Worm (Caenorhabditis elegans) whole organism, L3 larva: ENCODE results near the gene Y75B7AR.1.
A peak's percentile ranks its signal among the peaks of the same experiment; 100 is the strongest.

Experiments used
- R02D3.7 ChIP-seq: fragments of 150-350 bp; optimal IDR thresholded peaks from 2 replicates; lab custom pipeline; 2014; ENCODE audit warnings: missing biosample characterization, missing genetic modification characterization
- aly-2 ChIP-seq: fragments of 150-350 bp; optimal IDR thresholded peaks from 2 replicates; lab custom pipeline; 2014; ENCODE audit warnings: missing biosample characterization, missing genetic modification characterization
- ceh-16 ChIP-seq: sonication (generic microtip); optimal IDR thresholded peaks from 2 replicates; lab custom pipeline; 2017; ENCODE audit warnings: missing biosample characterization, missing genetic modification characterization
- ceh-28 ChIP-seq: fragments of 150-350 bp; optimal IDR thresholded peaks from 2 replicates; lab custom pipeline; 2014; ENCODE audit warnings: missing biosample characterization, missing genetic modification reagents, missing genetic modification characterization
- ceh-82 ChIP-seq: fragments of 150-350 bp; optimal IDR thresholded peaks from 2 replicates; lab custom pipeline; 2014; ENCODE audit warnings: missing biosample characterization, missing genetic modification characterization
- egl-5 ChIP-seq: fragments of 150-350 bp; optimal IDR thresholded peaks from 2 replicates; lab custom pipeline; 2017; ENCODE audit warnings: missing biosample characterization, missing genetic modification reagents, missing genetic modification characterization, inconsistent platforms
- elt-2 ChIP-seq: sonication (generic microtip); optimal IDR thresholded peaks from 2 replicates; lab custom pipeline; 2016; ENCODE audit warnings: missing genetic modification reagents, mild to moderate bottlenecking, missing genetic modification characterization, missing compliant biosample characterization
- elt-3 ChIP-seq, 3 experiments: fragments of 150-350 bp in 1 of 3; sonication (generic microtip) in 2 of 3; optimal IDR thresholded peaks; 2 replicates in 2 of 3; 4 replicates in 1 of 3; lab custom pipeline; 2014 to 2017; ENCODE audit warnings: missing biosample characterization in 3 of 3, missing genetic modification characterization in 3 of 3
- fkh-10 ChIP-seq: sonication (generic microtip); optimal IDR thresholded peaks from 2 replicates; lab custom pipeline; 2017; ENCODE audit warnings: missing biosample characterization, missing genetic modification reagents, missing genetic modification characterization
- fkh-2 ChIP-seq: fragments of 150-350 bp; optimal IDR thresholded peaks from 2 replicates; lab custom pipeline; 2014; ENCODE audit warnings: missing biosample characterization, missing genetic modification reagents, missing genetic modification characterization
- fos-1 ChIP-seq: fragments of 150-350 bp; optimal IDR thresholded peaks from 2 replicates; lab custom pipeline; 2014; ENCODE audit warnings: missing biosample characterization, missing genetic modification characterization
- hmg-11 ChIP-seq: sonication (generic microtip); optimal IDR thresholded peaks from 2 replicates; lab custom pipeline; 2016; ENCODE audit warnings: missing genetic modification characterization, missing compliant biosample characterization
- jun-1 ChIP-seq: fragments of 150-350 bp; optimal IDR thresholded peaks from 2 replicates; lab custom pipeline; 2014; ENCODE audit warnings: missing biosample characterization, missing genetic modification reagents, missing genetic modification characterization
- lin-15B ChIP-seq: fragments of 150-350 bp; optimal IDR thresholded peaks from 2 replicates; lab custom pipeline; 2014; ENCODE audit warnings: missing biosample characterization, missing genetic modification characterization
- lin-39 ChIP-seq: fragments of 150-350 bp; optimal IDR thresholded peaks from 2 replicates; lab custom pipeline; 2018; ENCODE audit warnings: missing biosample characterization, missing genetic modification reagents, missing genetic modification characterization
- lsy-12 ChIP-seq: sonication (generic microtip); optimal IDR thresholded peaks from 2 replicates; lab custom pipeline; 2016; ENCODE audit warnings: mild to moderate bottlenecking, missing genetic modification characterization, missing compliant biosample characterization
- mdl-1 ChIP-seq: fragments of 150-350 bp; optimal IDR thresholded peaks from 2 replicates; lab custom pipeline; 2014; ENCODE audit warnings: missing biosample characterization, missing genetic modification characterization
- mml-1 ChIP-seq: fragments of 150-350 bp; sonication (generic microtip); optimal IDR thresholded peaks from 3 replicates; lab custom pipeline; 2014; ENCODE audit warnings: missing biosample characterization, missing genetic modification characterization
- nhr-11 ChIP-seq: fragments of 150-350 bp; optimal IDR thresholded peaks from 2 replicates; lab custom pipeline; 2014; ENCODE audit warnings: missing biosample characterization, missing genetic modification characterization
- nhr-12 ChIP-seq: fragments of 150-350 bp; optimal IDR thresholded peaks from 2 replicates; lab custom pipeline; 2014; ENCODE audit warnings: missing biosample characterization, missing genetic modification characterization
- nhr-23 ChIP-seq: fragments of 150-350 bp; optimal IDR thresholded peaks from 2 replicates; lab custom pipeline; 2014; ENCODE audit warnings: missing biosample characterization, missing genetic modification reagents, missing genetic modification characterization
- nhr-237 ChIP-seq: fragments of 150-350 bp; optimal IDR thresholded peaks from 2 replicates; lab custom pipeline; 2014; ENCODE audit warnings: missing biosample characterization, missing genetic modification characterization
- nhr-25 ChIP-seq: sonication (generic microtip); optimal IDR thresholded peaks from 2 replicates; lab custom pipeline; 2017; ENCODE audit warnings: missing biosample characterization, missing genetic modification characterization
- nhr-43 ChIP-seq: sonication (generic microtip); optimal IDR thresholded peaks from 2 replicates; lab custom pipeline; 2016; ENCODE audit warnings: mild to moderate bottlenecking, missing genetic modification characterization, missing compliant biosample characterization; ENCODE audit not compliant: poor library complexity, severe bottlenecking
- nhr-67 ChIP-seq: fragments of 150-350 bp; optimal IDR thresholded peaks from 2 replicates; lab custom pipeline; 2014; ENCODE audit warnings: missing biosample characterization, missing genetic modification characterization
- nhr-76 ChIP-seq: fragments of 150-350 bp; sonication (generic microtip); optimal IDR thresholded peaks from 5 replicates; lab custom pipeline; 2014; ENCODE audit warnings: missing biosample characterization, missing genetic modification characterization
- nhr-77 ChIP-seq: fragments of 150-350 bp; optimal IDR thresholded peaks from 2 replicates; lab custom pipeline; 2014; ENCODE audit warnings: missing biosample characterization, missing genetic modification characterization
- pha-4 ChIP-seq: fragments of 150-350 bp; optimal IDR thresholded peaks from 2 replicates; lab custom pipeline; 2014; ENCODE audit warnings: missing biosample characterization, missing genetic modification reagents, missing genetic modification characterization
- pqm-1 ChIP-seq: fragments of 150-350 bp; optimal IDR thresholded peaks from 2 replicates; lab custom pipeline; 2017; ENCODE audit warnings: missing biosample characterization, missing genetic modification characterization, inconsistent platforms
- skn-1 ChIP-seq: fragments of 150-350 bp; optimal IDR thresholded peaks from 2 replicates; lab custom pipeline; 2014; ENCODE audit warnings: missing biosample characterization, missing genetic modification characterization
- snpc-4 ChIP-seq: fragments of 150-350 bp; optimal IDR thresholded peaks from 2 replicates; lab custom pipeline; 2014; ENCODE audit warnings: missing biosample characterization, missing genetic modification characterization
- tbx-2 ChIP-seq: sonication (generic microtip); optimal IDR thresholded peaks from 2 replicates; lab custom pipeline; 2016; ENCODE audit warnings: mild to moderate bottlenecking, missing genetic modification characterization, missing compliant biosample characterization
- unc-39 ChIP-seq: sonication (generic microtip); optimal IDR thresholded peaks from 4 replicates; lab custom pipeline; 2017; ENCODE audit warnings: missing biosample characterization, missing genetic modification characterization
- unc-62 ChIP-seq: fragments of 150-350 bp; sonication (generic microtip); optimal IDR thresholded peaks from 4 replicates; lab custom pipeline; 2014; ENCODE audit warnings: missing biosample characterization, missing genetic modification reagents, missing genetic modification characterization
- zag-1 ChIP-seq: fragments of 150-350 bp; optimal IDR thresholded peaks from 2 replicates; lab custom pipeline; 2014; ENCODE audit warnings: missing biosample characterization, missing genetic modification characterization

Y75B7AR.1 gene

DNA sequence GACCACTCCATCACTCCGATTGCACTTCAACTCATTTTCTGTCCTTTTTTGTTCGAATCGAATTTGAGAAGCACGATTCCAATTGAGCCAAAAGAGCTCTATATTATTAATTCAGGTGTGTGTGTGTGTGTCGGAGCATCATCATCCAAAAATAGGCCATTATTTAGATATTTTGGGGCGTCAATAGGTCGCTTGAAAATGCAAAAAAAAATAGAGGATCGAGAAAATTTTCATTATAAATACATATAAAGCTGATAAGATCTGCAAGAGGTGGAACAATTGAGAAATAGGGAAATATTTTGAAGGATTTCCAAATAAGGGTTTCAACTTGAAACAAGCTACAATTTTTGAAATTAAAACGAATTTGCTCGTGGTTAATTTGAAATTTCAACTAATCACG lies at the start of gene Y75B7AR.1:
TSS of gene Y75B7AR.1 (minus strand) at position 101 of the 400 bp plus-strand sequence.
- no peak for TF ChIP-seq nhr-11 (tag; lab: Kevin White, UChicago)
- TF ChIP-seq ceh-82 (tag; lab: Kevin White, UChicago) = no peak

DNA sequence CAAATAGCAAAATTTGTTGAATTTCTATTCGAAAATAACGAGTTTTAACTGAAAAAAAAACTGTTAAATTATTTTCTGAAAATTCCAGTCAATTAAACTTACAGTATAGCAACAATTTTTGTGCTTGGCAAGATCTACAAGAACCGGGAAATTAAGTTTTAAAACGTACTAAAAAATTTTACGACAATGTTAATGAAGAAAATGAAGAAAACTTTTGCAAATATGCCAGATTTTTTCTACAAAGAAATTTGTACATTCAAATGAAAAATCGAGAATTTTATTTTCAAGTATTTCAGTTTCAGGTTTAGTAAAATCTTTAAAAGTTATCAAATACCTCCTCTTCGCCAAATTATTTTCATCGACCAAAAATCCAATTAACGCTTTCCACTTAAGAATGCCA lies 49.2 kb upstream of the Y75B7AR.1 start, which contains the start of gene cnc-11:
TSS of gene cnc-11 (plus strand) at position 301 of the 400 bp plus-strand sequence.
- TF ChIP-seq unc-62 (GFP tag; lab: Kevin White, UChicago) = no peak
- no peak for TF ChIP-seq nhr-25
- no peak for TF ChIP-seq pha-4 (tag; lab: Kevin White, UChicago)
- no peak for TF ChIP-seq nhr-23 (tag; lab: Kevin White, UChicago)
- no peak for TF ChIP-seq fos-1 (tag; lab: Kevin White, UChicago)
- TF ChIP-seq egl-5 (tag; lab: Kevin White, UChicago) = no peak
- TF ChIP-seq lin-39 (tag; lab: Kevin White, UChicago) = no peak

ce11 chrV:1438832-1439231 lies 46.0 kb upstream of the Y75B7AR.1 start, which contains the start of gene R09B5.11:
Gene R09B5.11 (plus strand): TSS chrV:1439205.
- TF ChIP-seq lsy-12 = no peak
- TF ChIP-seq tbx-2 (tag; lab: Kevin White, UChicago) = no peak
- TF ChIP-seq nhr-23 (tag; lab: Kevin White, UChicago) = peak; percentile 12
- no peak for TF ChIP-seq lin-15B (tag; lab: Kevin White, UChicago)
- TF ChIP-seq ceh-82 (tag; lab: Kevin White, UChicago) = no peak
- peak; percentile 62 for TF ChIP-seq nhr-43 (tag; lab: Kevin White, UChicago)
- TF ChIP-seq jun-1 (tag; lab: Kevin White, UChicago) = no peak
- TF ChIP-seq zag-1 (tag; lab: Kevin White, UChicago) = no peak
- TF ChIP-seq ceh-28 (tag; lab: Kevin White, UChicago) = no peak

ce11 chrV:1438205-1438604 lies 45.4 kb upstream of the Y75B7AR.1 start:
- TF ChIP-seq nhr-77 (no peak), nhr-23 (tag; lab: Kevin White, UChicago) (peak; percentile 40)
- TF ChIP-seq, all 47 proteins: peak for 1

- TF ChIP-seq fkh-2 (tag; lab: Kevin White, UChicago) (no peak), ceh-16 (tag; lab: Kevin White, UChicago) (no peak), ceh-82 (tag; lab: Kevin White, UChicago) (no peak), mdl-1 (no peak), pha-4 (tag; lab: Kevin White, UChicago) (no peak), aly-2 (tag; lab: Kevin White, UChicago) (no peak), R02D3.7 (tag; lab: Kevin White, UChicago) (no peak), pqm-1 (tag; lab: Kevin White, UChicago) (no peak), ceh-28 (tag; lab: Kevin White, UChicago) (no peak), nhr-237 (tag; lab: Kevin White, UChicago) (no peak), unc-62 (GFP tag; lab: Kevin White, UChicago) (no peak), unc-39 (tag; lab: Kevin White, UChicago) (no peak)
Observed at ce11 chrV:1435106-1435505, 42.3 kb upstream of the Y75B7AR.1 start.

ce11 chrV:1434398-1434797 lies 41.6 kb upstream of the Y75B7AR.1 start:
- no peak for TF ChIP-seq nhr-11 (tag; lab: Kevin White, UChicago)
- TF ChIP-seq, all 47 proteins: peak for 0

DNA sequence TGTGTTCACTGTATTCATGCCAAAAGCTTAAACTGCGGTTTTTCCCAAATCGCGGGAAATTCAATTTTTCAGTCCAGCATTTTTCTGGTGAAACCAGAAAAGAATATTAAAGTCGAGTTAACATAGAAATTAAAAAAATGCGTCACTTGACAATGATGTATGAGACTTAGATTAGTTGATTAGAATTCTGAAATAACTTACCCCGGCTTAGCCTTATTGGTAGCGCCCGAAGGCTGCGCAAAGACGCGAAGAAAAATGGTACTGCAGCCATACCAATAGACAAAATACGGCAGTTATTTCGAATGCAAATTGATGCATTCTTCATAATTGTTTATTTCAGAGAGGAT lies 40.6 kb upstream of the Y75B7AR.1 start:
- TF ChIP-seq snpc-4 (no peak), fkh-10 (GFP tag; lab: Kevin White, UChicago) (no peak), mdl-1 (no peak), fkh-2 (tag; lab: Kevin White, UChicago) (no peak), nhr-76 (tag; lab: Kevin White, UChicago) (no peak), mml-1 (tag; lab: Kevin White, UChicago) (no peak), R02D3.7 (tag; lab: Kevin White, UChicago) (no peak), nhr-12 (tag; lab: Kevin White, UChicago) (no peak), nhr-67 (no peak), elt-3 (tag; optimal IDR thresholded peaks at IDR 0.05; lab: Kevin White, UChicago) (no peak), elt-2 (tag; lab: Kevin White, UChicago) (no peak), ceh-28 (tag; lab: Kevin White, UChicago) (no peak), hmg-11 (tag; lab: Kevin White, UChicago) (no peak), ceh-16 (tag; lab: Kevin White, UChicago) (no peak), skn-1 (no peak), aly-2 (tag; lab: Kevin White, UChicago) (no peak), zag-1 (tag; lab: Kevin White, UChicago) (no peak), fos-1 (tag; lab: Kevin White, UChicago) (no peak)
- TF ChIP-seq, all 47 proteins: peak for 0
